Fruit fly (Drosophila melanogaster) whole organism, prepupa: ENCODE results near the gene GluRIIE.

Experiments
- Blimp-1 ChIP-seq: fragments of 200-800 bp; sonication (Bioruptor generic); optimal IDR thresholded peaks from 3 replicates; lab custom pipeline; 2017; ENCODE audit warnings: missing biosample characterization, missing genetic modification characterization, mild to moderate bottlenecking, moderate library complexity, missing genetic modification reagents
- CG10669 ChIP-seq: fragments of 200-800 bp; sonication (Bioruptor generic); optimal IDR thresholded peaks from 3 replicates; lab custom pipeline; 2018; ENCODE audit warnings: missing biosample characterization, mild to moderate bottlenecking, missing genetic modification characterization, moderate library complexity
- CG11294 ChIP-seq: fragments of 200-800 bp; sonication (Bioruptor generic); IDR thresholded peaks from 2 replicates; pipeline ENCODE4 v1.3.6; 2022; ENCODE audit warnings: missing biosample characterization, missing genetic modification characterization
- CG15336 ChIP-seq: fragments of 200-800 bp; sonication (Bioruptor generic); IDR thresholded peaks from 2 replicates; pipeline ENCODE4 v1.3.6; 2022; ENCODE audit warnings: missing biosample characterization, missing genetic modification characterization
- CG1621 ChIP-seq: fragments of 200-800 bp; sonication (Bioruptor generic); optimal IDR thresholded peaks from 3 replicates; lab custom pipeline; 2018; ENCODE audit warnings: missing biosample characterization, mild to moderate bottlenecking, missing genetic modification characterization
- CG16779 ChIP-seq: fragments of 200-800 bp; sonication (Bioruptor generic); optimal IDR thresholded peaks from 3 replicates; lab custom pipeline; 2017; ENCODE audit warnings: missing biosample characterization, mild to moderate bottlenecking, missing genetic modification characterization
- CG34406 ChIP-seq: fragments of 200-800 bp; sonication (Bioruptor generic); optimal IDR thresholded peaks from 3 replicates; lab custom pipeline; 2016; ENCODE audit warnings: missing biosample characterization, missing genetic modification characterization
- CG3919 ChIP-seq: fragments of 200-800 bp; sonication (Bioruptor generic); optimal IDR thresholded peaks from 3 replicates; lab custom pipeline; 2016; ENCODE audit warnings: missing biosample characterization, missing genetic modification characterization
- CG4318 ChIP-seq: fragments of 200-800 bp; sonication (Bioruptor generic); optimal IDR thresholded peaks from 3 replicates; lab custom pipeline; 2017; ENCODE audit warnings: missing biosample characterization, mild to moderate bottlenecking, missing genetic modification characterization
- CG6163 ChIP-seq: fragments of 200-800 bp; sonication (Bioruptor generic); IDR thresholded peaks from 3 replicates; pipeline ENCODE4 v1.3.6; 2022; ENCODE audit warnings: missing biosample characterization, missing genetic modification characterization
- CG6276 ChIP-seq: fragments of 200-800 bp; sonication (Bioruptor generic); optimal IDR thresholded peaks from 2 replicates; lab custom pipeline; 2017; ENCODE audit warnings: missing biosample characterization, mild to moderate bottlenecking, missing genetic modification characterization
- CG6808 ChIP-seq: fragments of 200-800 bp; sonication (Bioruptor generic); optimal IDR thresholded peaks from 3 replicates; lab custom pipeline; 2017; ENCODE audit warnings: missing biosample characterization, missing genetic modification characterization, mild to moderate bottlenecking, moderate library complexity, missing genetic modification reagents
- CG6854 ChIP-seq: fragments of 200-800 bp; sonication (Bioruptor generic); optimal IDR thresholded peaks from 2 replicates; lab custom pipeline; 2017; ENCODE audit warnings: missing biosample characterization, mild to moderate bottlenecking, missing genetic modification characterization
- CG8632 ChIP-seq: fragments of 200-800 bp; sonication (Bioruptor generic); optimal IDR thresholded peaks from 3 replicates; lab custom pipeline; 2016; ENCODE audit warnings: missing biosample characterization, missing genetic modification characterization
- CG9139 ChIP-seq: fragments of 200-800 bp; sonication (Bioruptor generic); optimal IDR thresholded peaks from 3 replicates; lab custom pipeline; 2017; ENCODE audit warnings: missing biosample characterization, mild to moderate bottlenecking, missing genetic modification characterization
- Eip78C ChIP-seq: fragments of 200-800 bp; sonication (Bioruptor generic); peaks from one replicate; lab custom pipeline; 2016; ENCODE audit warnings: missing biosample characterization, missing genetic modification characterization
- Eip93F ChIP-seq: fragments of 200-800 bp; sonication (Bioruptor generic); optimal IDR thresholded peaks from 2 replicates; lab custom pipeline; 2016; ENCODE audit warnings: missing biosample characterization, mild to moderate bottlenecking, missing genetic modification characterization
- Ets96B ChIP-seq: fragments of 200-800 bp; optimal IDR thresholded peaks from 2 replicates; lab custom pipeline; 2019; ENCODE audit warnings: missing biosample characterization, mild to moderate bottlenecking, missing genetic modification characterization, moderate library complexity
- Hr38 ChIP-seq: sonication (Bioruptor generic); optimal IDR thresholded peaks from 2 replicates; lab custom pipeline; 2016; ENCODE audit warnings: missing biosample characterization, missing genetic modification characterization
- Hr4 ChIP-seq: fragments of 200-800 bp; sonication (Bioruptor generic); optimal IDR thresholded peaks from 3 replicates; lab custom pipeline; 2016; ENCODE audit warnings: missing biosample characterization, missing genetic modification characterization
- Sox102F ChIP-seq: fragments of 200-800 bp; sonication (Bioruptor generic); optimal IDR thresholded peaks from 2 replicates; lab custom pipeline; 2016; ENCODE audit warnings: missing biosample characterization, mild to moderate bottlenecking, missing genetic modification characterization
- Sox14 ChIP-seq: fragments of 200-800 bp; sonication (Bioruptor generic); optimal IDR thresholded peaks from 3 replicates; lab custom pipeline; 2016; ENCODE audit warnings: missing biosample characterization, missing genetic modification characterization
- Sox15 ChIP-seq: fragments of 200-800 bp; sonication (Bioruptor generic); optimal IDR thresholded peaks from 3 replicates; lab custom pipeline; 2016; ENCODE audit warnings: missing biosample characterization, missing genetic modification characterization
- achi ChIP-seq: fragments of 200-800 bp; sonication (Bioruptor generic); optimal IDR thresholded peaks from 3 replicates; lab custom pipeline; 2016; ENCODE audit warnings: missing biosample characterization, missing genetic modification characterization
- acj6 ChIP-seq: fragments of 200-800 bp; sonication (Bioruptor generic); optimal IDR thresholded peaks from 3 replicates; lab custom pipeline; 2016; ENCODE audit warnings: missing biosample characterization, missing genetic modification characterization
- cyc ChIP-seq: fragments of 200-800 bp; sonication (Bioruptor generic); optimal IDR thresholded peaks from 3 replicates; lab custom pipeline; 2016; ENCODE audit warnings: missing biosample characterization, missing genetic modification characterization
- dsx ChIP-seq: fragments of 200-800 bp; optimal IDR thresholded peaks from 3 replicates; lab custom pipeline; 2019; ENCODE audit warnings: missing biosample characterization, mild to moderate bottlenecking, missing genetic modification characterization, moderate library complexity; ENCODE audit not compliant: poor library complexity, severe bottlenecking
- eg ChIP-seq: fragments of 200-800 bp; sonication (Bioruptor generic); IDR thresholded peaks from 3 replicates; pipeline ENCODE4 v1.3.6; 2022; ENCODE audit warnings: missing biosample characterization, missing genetic modification characterization
- esn ChIP-seq: fragments of 200-800 bp; sonication (Bioruptor generic); optimal IDR thresholded peaks from 2 replicates; lab custom pipeline; 2016; ENCODE audit warnings: missing biosample characterization, mild to moderate bottlenecking, missing genetic modification characterization, moderate library complexity
- fd59A ChIP-seq: fragments of 200-800 bp; sonication (Bioruptor generic); optimal IDR thresholded peaks from 2 replicates; lab custom pipeline; 2017; ENCODE audit warnings: missing biosample characterization, mild to moderate bottlenecking, missing genetic modification characterization, missing genetic modification reagents
- fd85E ChIP-seq: fragments of 200-800 bp; sonication (Bioruptor generic); optimal IDR thresholded peaks from 3 replicates; lab custom pipeline; 2016; ENCODE audit warnings: missing biosample characterization, missing genetic modification characterization
- lz ChIP-seq: fragments of 200-800 bp; sonication (Bioruptor generic); optimal IDR thresholded peaks from 3 replicates; lab custom pipeline; 2016; ENCODE audit warnings: missing biosample characterization, missing genetic modification characterization
- salr ChIP-seq, 2 experiments: fragments of 200-800 bp; sonication (Bioruptor generic); optimal IDR thresholded peaks; 3 replicates each; lab custom pipeline; 2016 to 2018; ENCODE audit warnings: missing biosample characterization in 2 of 2, missing genetic modification characterization in 2 of 2, mild to moderate bottlenecking in 1 of 2
- svp ChIP-seq: fragments of 200-800 bp; sonication (Bioruptor generic); peaks from one replicate; lab custom pipeline; 2016; ENCODE audit warnings: missing biosample characterization, missing genetic modification characterization
- topi ChIP-seq: fragments of 200-800 bp; sonication (Bioruptor generic); optimal IDR thresholded peaks from 3 replicates; lab custom pipeline; 2016; ENCODE audit warnings: missing biosample characterization, missing genetic modification characterization

GluRIIE gene

dm6 chr3R:20659804-20660203 is 11.3 kb upstream of the GluRIIE start, which contains the start of gene Nep4:
Nep4 (minus strand) TSS chr3R:20659904.
- no peak for TF ChIP-seq esn (GFP tag; lab: Kevin White, UChicago)
- TF ChIP-seq CG34406 (GFP tag; lab: Kevin White, UChicago): no peak
- TF ChIP-seq CG6854: no peak
- TF ChIP-seq CG1621 (tag; lab: Kevin White, UChicago): no peak
- TF ChIP-seq topi (GFP tag; lab: Kevin White, UChicago): no peak
- no peak for TF ChIP-seq acj6 (GFP tag; lab: Kevin White, UChicago)
- TF ChIP-seq Blimp-1 (GFP tag; lab: Kevin White, UChicago): no peak
- no peak for TF ChIP-seq Eip78C (GFP tag; lab: Kevin White, UChicago)
- TF ChIP-seq Sox102F: no peak
- no peak for TF ChIP-seq CG6808
- TF ChIP-seq Sox15 (GFP tag; lab: Kevin White, UChicago): no peak
- TF ChIP-seq fd59A (GFP tag; lab: Kevin White, UChicago): no peak
- no peak for TF ChIP-seq dsx (GFP tag; lab: Kevin White, UChicago)
- no peak for TF ChIP-seq Ets96B
- no peak for TF ChIP-seq cyc (GFP tag; lab: Kevin White, UChicago)
- TF ChIP-seq Sox14: no peak

- TF ChIP-seq Eip93F (GFP tag; lab: Kevin White, UChicago): no peak
- TF ChIP-seq CG3919 (GFP tag; lab: Kevin White, UChicago): peak; percentile 12
Measured at dm6 chr3R:20656649-20657048, 8.1 kb upstream of the GluRIIE start.

- TF ChIP-seq svp (no peak), CG6276 (GFP tag; lab: Kevin White, UChicago) (no peak), salr (GFP tag; optimal IDR thresholded peaks at IDR 0.05; lab: Kevin White, UChicago) (no peak), lz (GFP tag; lab: Kevin White, UChicago) (no peak), Hr38 (GFP tag; lab: Kevin White, UChicago) (no peak), eg (GFP tag; lab: Robert Waterston, UW) (no peak), CG8632 (GFP tag; lab: Kevin White, UChicago) (no peak), CG4318 (no peak), CG16779 (no peak), cyc (GFP tag; lab: Kevin White, UChicago) (no peak), Ets96B (no peak)
Measured at dm6 chr3R:20652350-20652749, 3.8 kb upstream of the GluRIIE start, which contains the start of gene GluRIID. GluRIID (minus strand) TSS chr3R:20652450.

DNA sequence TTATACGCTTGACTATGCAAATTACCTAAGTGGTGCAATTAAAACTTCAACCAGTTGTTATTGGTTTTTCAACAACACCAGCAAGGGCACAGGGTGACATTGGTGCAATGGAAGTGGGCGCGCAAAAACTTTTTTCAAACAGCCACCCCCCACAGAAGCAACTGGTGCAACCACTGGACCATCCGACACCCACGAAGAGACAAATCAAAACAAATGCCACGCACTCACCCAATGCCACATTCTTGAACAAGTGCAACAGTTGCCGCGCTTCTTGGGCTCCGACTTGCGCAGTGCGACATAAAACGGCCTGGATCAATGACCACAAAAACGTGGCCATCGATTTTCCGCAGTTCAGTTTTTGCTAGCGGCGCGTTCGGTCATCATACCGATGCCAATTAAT is 12.8 kb downstream of the GluRIIE start:
- no peak for TF ChIP-seq Eip93F (GFP tag; lab: Kevin White, UChicago)
- TF ChIP-seq CG15336 (GFP tag; lab: Robert Waterston, UW): no peak
- no peak for TF ChIP-seq CG11294 (GFP tag; lab: Robert Waterston, UW)
- TF ChIP-seq Sox15 (GFP tag; lab: Kevin White, UChicago): no peak
- TF ChIP-seq CG10669: no peak
- TF ChIP-seq fd59A (GFP tag; lab: Kevin White, UChicago): no peak
- TF ChIP-seq Hr38 (GFP tag; lab: Kevin White, UChicago): no peak
- no peak for TF ChIP-seq achi (GFP tag; lab: Kevin White, UChicago)
- TF ChIP-seq CG9139: no peak
- no peak for TF ChIP-seq CG34406 (GFP tag; lab: Kevin White, UChicago)
- TF ChIP-seq salr (GFP tag; optimal IDR thresholded peaks at IDR 0.05; lab: Kevin White, UChicago): no peak
- no peak for TF ChIP-seq CG3919 (GFP tag; lab: Kevin White, UChicago)
- no peak for TF ChIP-seq CG6163 (GFP tag; lab: Robert Waterston, UW)
- no peak for TF ChIP-seq fd85E (GFP tag; lab: Kevin White, UChicago)
- TF ChIP-seq Hr4 (GFP tag; lab: Kevin White, UChicago): no peak
- TF ChIP-seq Sox102F: no peak
- TF ChIP-seq lz (GFP tag; lab: Kevin White, UChicago): no peak
- TF ChIP-seq Blimp-1 (GFP tag; lab: Kevin White, UChicago): no peak
- TF ChIP-seq, all 60 proteins: peak for 0
